Worm (Caenorhabditis elegans): ENCODE measurements around the gene M142.8.

DNA sequence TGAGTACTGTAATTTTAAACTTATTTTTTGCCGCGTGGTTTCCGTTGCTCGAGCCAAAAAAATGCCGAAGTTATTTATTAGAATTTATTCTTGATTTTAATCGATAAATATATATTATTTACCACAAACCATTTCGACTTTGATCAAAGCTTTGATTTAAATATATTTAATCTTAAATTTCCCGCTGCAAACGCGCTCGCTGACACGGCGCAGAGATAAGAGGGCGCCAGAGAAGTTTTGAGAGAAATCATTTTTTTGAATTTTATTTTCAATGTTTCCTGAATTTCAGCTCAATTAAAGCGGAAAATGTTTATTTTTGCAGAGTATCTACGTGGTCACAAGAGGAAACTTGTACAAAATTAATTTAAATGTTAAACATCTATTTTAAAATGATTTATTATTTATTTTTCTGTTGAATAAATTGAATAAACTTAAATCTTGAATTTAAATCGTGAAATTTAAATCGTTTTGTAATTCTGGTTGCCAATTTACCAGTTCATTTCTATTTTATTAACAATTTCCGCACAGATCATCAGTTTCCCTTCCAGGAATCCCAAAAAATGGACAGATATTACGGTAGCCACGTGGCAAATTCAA lies 37.5 kb upstream of the M142.8 start, which contains the start of gene com-1:
- TF ChIP-seq nhr-237 (tag; optimal IDR thresholded peaks at IDR 0.05), result no peak
- no peak for TF ChIP-seq elt-3 (tag; optimal IDR thresholded peaks at IDR 0.05)
- TF ChIP-seq unc-62 (GFP tag; optimal IDR thresholded peaks at IDR 0.05), result no peak
- TF ChIP-seq drap-1 (GFP tag; optimal IDR thresholded peaks at IDR 0.05), result no peak
- TF ChIP-seq ces-1 (GFP tag; optimal IDR thresholded peaks at IDR 0.05), result peak; percentile 74
- peak; percentile 5 for TF ChIP-seq lsy-2 (tag; optimal IDR thresholded peaks at IDR 0.05)
- TF ChIP-seq snpc-4 (tag; optimal IDR thresholded peaks at IDR 0.05), result no peak
- TF ChIP-seq nhr-28 (tag; optimal IDR thresholded peaks at IDR 0.05), result no peak
- no peak for TF ChIP-seq nhr-12 (tag; optimal IDR thresholded peaks at IDR 0.05)
- TF ChIP-seq pha-4 (tag; optimal IDR thresholded peaks at IDR 0.05), result no peak
- no peak for TF ChIP-seq unc-39 (tag; optimal IDR thresholded peaks at IDR 0.05)

Data from whole organism, mixed stage, embryonic.